Fruit fly (Drosophila melanogaster) whole organism, adult: ENCODE data around the gene CG31886.

ENCODE experiments used
- CG11617 ChIP-seq: fragments of 200-800 bp; sonication (Bioruptor generic); optimal IDR thresholded peaks from 2 replicates; lab custom pipeline; 2017; ENCODE audit warnings: mild to moderate bottlenecking, missing biosample characterization, missing genetic modification reagents, missing genetic modification characterization
- CG12768 ChIP-seq: fragments of 200-800 bp; sonication (Bioruptor generic); optimal IDR thresholded peaks from 2 replicates; lab custom pipeline; 2017; ENCODE audit warnings: missing biosample characterization, missing genetic modification characterization, mild to moderate bottlenecking, moderate library complexity, missing genetic modification reagents
- CG14711 ChIP-seq: fragments of 200-800 bp; sonication (Bioruptor generic); optimal IDR thresholded peaks from 2 replicates; lab custom pipeline; 2018; ENCODE audit warnings: missing biosample characterization, mild to moderate bottlenecking, missing genetic modification characterization, moderate library complexity
- CG1620 ChIP-seq: fragments of 200-800 bp; sonication (Bioruptor generic); optimal IDR thresholded peaks from 2 replicates; lab custom pipeline; 2016; ENCODE audit warnings: missing biosample characterization, missing genetic modification characterization
- CG33017 ChIP-seq: fragments of 200-800 bp; sonication (Bioruptor generic); optimal IDR thresholded peaks from 2 replicates; lab custom pipeline; 2018; ENCODE audit warnings: missing biosample characterization, mild to moderate bottlenecking, missing genetic modification characterization, moderate library complexity
- CG5204 ChIP-seq: fragments of 200-800 bp; sonication (Bioruptor generic); optimal IDR thresholded peaks from 2 replicates; lab custom pipeline; 2016; ENCODE audit warnings: missing biosample characterization, missing genetic modification characterization
- CG7045 ChIP-seq: fragments of 200-800 bp; sonication (Bioruptor generic); optimal IDR thresholded peaks from 2 replicates; lab custom pipeline; 2017; ENCODE audit warnings: missing biosample characterization, mild to moderate bottlenecking, missing genetic modification characterization
- CG7101 ChIP-seq: fragments of 200-800 bp; sonication (Bioruptor generic); optimal IDR thresholded peaks from 2 replicates; lab custom pipeline; 2018; ENCODE audit warnings: missing biosample characterization, mild to moderate bottlenecking, missing genetic modification characterization, moderate library complexity
- Clk ChIP-seq: fragments of 200-800 bp; sonication (Bioruptor generic); optimal IDR thresholded peaks from 2 replicates; lab custom pipeline; 2017; ENCODE audit warnings: missing biosample characterization, missing genetic modification characterization
- Crg-1 ChIP-seq: fragments of 200-800 bp; sonication (Bioruptor generic); optimal IDR thresholded peaks from 2 replicates; lab custom pipeline; 2016; ENCODE audit warnings: missing biosample characterization, missing genetic modification characterization
- Hr96 ChIP-seq: fragments of 200-800 bp; sonication (Bioruptor generic); optimal IDR thresholded peaks from 2 replicates; lab custom pipeline; 2016; ENCODE audit warnings: missing biosample characterization, missing genetic modification characterization
- Mnt ChIP-seq: fragments of 200-800 bp; sonication (Bioruptor generic); optimal IDR thresholded peaks from 2 replicates; lab custom pipeline; 2016; ENCODE audit warnings: missing biosample characterization, mild to moderate bottlenecking, missing genetic modification characterization
- bab1 ChIP-seq: fragments of 200-800 bp; sonication (Bioruptor generic); optimal IDR thresholded peaks from 3 replicates; lab custom pipeline; 2019; ENCODE audit warnings: missing biosample characterization, mild to moderate bottlenecking, missing genetic modification characterization, moderate library complexity
- cic ChIP-seq: fragments of 200-800 bp; sonication (Bioruptor generic); optimal IDR thresholded peaks from 2 replicates; lab custom pipeline; 2017; ENCODE audit warnings: missing biosample characterization, mild to moderate bottlenecking, missing genetic modification characterization, moderate library complexity
- cnc ChIP-seq, 2 experiments: fragments of >200 bp; optimal IDR thresholded peaks; 2 replicates each; lab custom pipeline; 2017
- kay ChIP-seq: fragments of 200-800 bp; sonication (Bioruptor generic); peaks from one replicate; lab custom pipeline; 2016; ENCODE audit warnings: missing biosample characterization, missing genetic modification characterization, borderline replicate concordance
- ovo ChIP-seq: fragments of 200-800 bp; sonication (Bioruptor generic); optimal IDR thresholded peaks from 2 replicates; lab custom pipeline; 2016; ENCODE audit warnings: missing biosample characterization, missing genetic modification characterization
- pad ChIP-seq: fragments of 200-800 bp; sonication (Bioruptor generic); optimal IDR thresholded peaks from 3 replicates; lab custom pipeline; 2017; ENCODE audit warnings: missing biosample characterization, missing genetic modification characterization, mild to moderate bottlenecking, moderate library complexity, missing genetic modification reagents
- tj ChIP-seq: fragments of 200-800 bp; sonication (Bioruptor generic); optimal IDR thresholded peaks from 3 replicates; lab custom pipeline; 2017; ENCODE audit warnings: missing biosample characterization, mild to moderate bottlenecking, missing genetic modification characterization, moderate library complexity
- toe ChIP-seq: fragments of 200-800 bp; sonication (Bioruptor generic); optimal IDR thresholded peaks from 2 replicates; lab custom pipeline; 2016; ENCODE audit warnings: missing biosample characterization, missing genetic modification characterization

CG31886 gene

DNA sequence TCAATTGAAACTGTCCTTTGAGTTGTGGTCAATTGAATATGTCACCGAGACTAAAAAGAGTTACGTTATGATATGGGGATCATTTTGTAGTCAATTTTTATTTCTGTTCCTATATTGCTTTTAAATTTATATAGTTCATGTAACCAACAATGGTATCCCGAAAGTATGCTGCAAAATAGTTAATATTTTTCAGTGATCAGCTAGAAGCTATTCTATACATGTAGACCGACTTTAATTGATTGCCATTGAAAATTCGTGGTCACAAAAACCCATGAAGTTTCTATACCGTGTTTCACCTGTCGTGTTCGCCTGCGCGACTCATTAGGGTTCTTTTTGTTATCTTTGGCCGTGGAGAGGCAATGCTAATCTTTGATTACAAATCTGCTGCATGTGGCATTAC lies 15.7 kb upstream of the CG31886 start:
- no peak for TF ChIP-seq Clk (GFP tag; lab: Kevin White, UChicago)
- TF ChIP-seq cnc (optimal IDR thresholded peaks at IDR 0.05; lab: Kevin White, UChicago), result no peak
- no peak for TF ChIP-seq Crg-1 (GFP tag; lab: Kevin White, UChicago)
- TF ChIP-seq toe (GFP tag; lab: Kevin White, UChicago), result no peak
- no peak for TF ChIP-seq CG5204 (GFP tag; lab: Kevin White, UChicago)
- no peak for TF ChIP-seq Mnt (GFP tag; lab: Kevin White, UChicago)
- no peak for TF ChIP-seq kay (GFP tag; lab: Kevin White, UChicago)
- TF ChIP-seq cic (GFP tag; lab: Kevin White, UChicago), result no peak
- no peak for TF ChIP-seq ovo (GFP tag; lab: Kevin White, UChicago)
- no peak for TF ChIP-seq CG14711 (tag; lab: Kevin White, UChicago)
- no peak for TF ChIP-seq CG11617 (GFP tag; lab: Kevin White, UChicago)
- TF ChIP-seq Hr96 (GFP tag; lab: Kevin White, UChicago), result no peak
- TF ChIP-seq CG12768 (GFP tag; lab: Kevin White, UChicago), result no peak

DNA sequence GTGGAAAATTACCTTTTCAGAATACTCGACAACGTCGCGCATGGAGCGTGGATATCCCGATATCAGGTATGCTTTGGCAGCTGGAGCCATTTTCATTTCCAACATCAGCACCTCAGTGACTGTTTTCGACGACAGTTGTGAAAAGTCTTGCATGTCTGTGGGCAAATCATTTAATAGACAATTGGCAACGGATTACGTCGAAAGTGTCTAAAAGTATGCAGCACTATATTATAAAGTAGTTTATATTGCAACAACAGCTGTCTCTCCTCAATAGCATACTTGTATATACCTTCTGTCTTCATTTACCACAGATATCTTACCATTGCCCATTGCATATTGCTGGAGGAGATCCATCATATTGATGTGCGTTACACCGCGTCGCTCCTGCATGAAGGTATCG lies 14.1 kb upstream of the CG31886 start:
- TF ChIP-seq CG14711 (tag; lab: Kevin White, UChicago) (no peak), CG7045 (GFP tag; lab: Kevin White, UChicago) (no peak), toe (GFP tag; lab: Kevin White, UChicago) (no peak), cic (GFP tag; lab: Kevin White, UChicago) (no peak), Mnt (GFP tag; lab: Kevin White, UChicago) (no peak), CG33017 (tag; lab: Kevin White, UChicago) (no peak), Clk (GFP tag; lab: Kevin White, UChicago) (no peak), pad (GFP tag; lab: Kevin White, UChicago) (no peak), ovo (GFP tag; lab: Kevin White, UChicago) (no peak), bab1 (GFP tag; lab: Kevin White, UChicago) (no peak), CG11617 (GFP tag; lab: Kevin White, UChicago) (no peak), cnc (optimal IDR thresholded peaks at IDR 0.05; lab: Kevin White, UChicago) (no peak), kay (GFP tag; lab: Kevin White, UChicago) (no peak), CG1620 (GFP tag; lab: Kevin White, UChicago) (no peak), Crg-1 (GFP tag; lab: Kevin White, UChicago) (no peak), Hr96 (GFP tag; lab: Kevin White, UChicago) (no peak)

DNA sequence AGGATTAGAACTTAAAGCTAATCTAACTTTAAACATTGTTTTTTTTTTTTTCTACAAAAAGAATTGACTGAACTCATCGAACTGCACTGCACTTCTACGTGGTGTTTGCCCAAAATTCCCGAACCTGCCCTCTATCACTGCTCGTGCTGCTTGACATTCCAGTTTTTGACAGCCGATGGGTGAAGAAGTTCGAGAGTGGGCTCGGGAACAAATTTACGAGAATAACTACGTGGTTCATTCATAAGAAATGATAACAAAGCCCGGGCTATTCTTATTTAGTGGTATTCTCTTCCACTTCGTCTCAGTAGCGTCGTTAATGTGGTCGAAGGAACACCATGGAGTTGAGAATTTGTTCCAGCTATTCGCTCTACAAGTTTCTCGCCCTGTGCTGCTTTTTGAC lies 8.4 kb upstream of the CG31886 start, which contains the start of gene CG18088:
Gene CG18088 (plus strand): TSS at position 301 of the 400 bp plus-strand sequence.
- TF ChIP-seq kay (GFP tag; lab: Kevin White, UChicago) (no peak), pad (GFP tag; lab: Kevin White, UChicago) (no peak), tj (no peak), CG14711 (tag; lab: Kevin White, UChicago) (no peak), Mnt (GFP tag; lab: Kevin White, UChicago) (no peak), ovo (GFP tag; lab: Kevin White, UChicago) (no peak), CG7101 (tag; lab: Kevin White, UChicago) (no peak)

DNA sequence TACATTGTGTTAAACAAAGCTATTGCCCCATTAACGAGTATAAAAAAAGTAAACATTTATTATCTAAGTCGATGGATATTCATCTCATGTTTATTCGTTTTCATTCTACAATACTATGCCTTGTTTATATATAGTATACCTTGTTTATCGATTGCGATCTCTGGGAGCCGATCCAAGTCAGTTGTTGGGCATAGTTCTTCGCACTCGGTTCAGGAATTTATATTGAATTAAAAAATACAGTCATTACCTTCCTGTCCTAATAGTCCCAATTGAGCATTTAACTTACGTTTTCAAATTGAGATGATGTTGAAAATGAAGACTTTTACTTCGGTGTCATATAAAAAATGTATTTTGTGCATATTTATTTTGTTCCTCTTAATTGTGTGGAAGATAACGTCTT lies 5.8 kb upstream of the CG31886 start, which contains the start of gene CG32984:
Gene CG32984 (plus strand): TSS at position 301 of the 400 bp plus-strand sequence.
- TF ChIP-seq kay (GFP tag; lab: Kevin White, UChicago), result peak; percentile 37
- no peak for TF ChIP-seq ovo (GFP tag; lab: Kevin White, UChicago)

DNA sequence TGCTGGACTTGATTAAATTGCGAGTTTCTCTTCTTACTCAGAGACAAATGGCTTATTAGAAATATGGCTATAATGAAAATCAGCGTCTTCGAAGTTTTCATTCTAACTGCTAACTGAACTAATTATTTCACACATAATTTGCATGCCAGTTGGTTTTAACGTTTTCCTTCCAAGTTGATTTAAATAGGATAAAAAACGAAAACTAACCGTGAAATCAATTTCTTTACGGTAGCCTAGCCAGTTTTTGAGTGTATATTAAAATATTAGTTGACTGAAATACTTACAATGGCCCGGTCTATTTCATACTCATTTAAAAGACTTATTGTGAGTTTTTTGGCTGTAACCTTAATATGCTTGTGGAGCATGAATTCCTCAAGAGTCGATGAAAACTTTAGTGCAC lies 3.4 kb upstream of the CG31886 start, which contains the start of the genes CG9525 and CG32985:
Gene CG9525 (minus strand): TSS at position 101 of the 400 bp plus-strand sequence.
Gene CG32985 (plus strand): TSS at position 280 of the 400 bp plus-strand sequence.
- TF ChIP-seq cnc (optimal IDR thresholded peaks at IDR 0.05; lab: Kevin White, UChicago) (no peak), CG11617 (GFP tag; lab: Kevin White, UChicago) (no peak)

DNA sequence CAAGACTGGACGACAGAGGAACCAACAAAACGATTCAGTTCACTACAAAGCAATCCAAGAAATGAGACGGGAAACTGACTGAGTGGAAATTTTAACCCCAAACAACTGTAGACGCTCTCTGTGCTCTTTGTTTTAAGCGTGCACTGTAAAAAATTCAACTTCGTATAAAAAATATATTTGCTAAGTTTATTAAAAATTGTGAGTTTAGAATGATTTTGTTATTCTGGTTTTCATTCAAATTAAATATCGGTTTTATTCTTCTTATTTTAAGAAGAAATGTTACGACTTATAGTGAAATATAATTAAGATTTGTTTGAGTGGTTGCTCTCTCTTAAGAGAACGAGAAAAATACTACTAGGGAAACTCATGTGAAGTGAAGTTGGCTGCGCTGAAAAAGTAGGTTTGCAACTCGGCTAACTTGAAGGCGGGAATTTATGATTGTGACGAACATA lies 779 bp downstream of the CG31886 start:
- TF ChIP-seq Hr96 (GFP tag; lab: Kevin White, UChicago) (peak; percentile 62), CG5204 (GFP tag; lab: Kevin White, UChicago) (peak; percentile 71), ovo (GFP tag; lab: Kevin White, UChicago) (peak; percentile 15), toe (GFP tag; lab: Kevin White, UChicago) (peak; percentile 55), CG33017 (tag; lab: Kevin White, UChicago) (peak; percentile 84), CG12768 (GFP tag; lab: Kevin White, UChicago) (peak; percentile 49), CG7101 (tag; lab: Kevin White, UChicago) (peak; percentile 87), CG11617 (GFP tag; lab: Kevin White, UChicago) (peak; percentile 73), cnc (optimal IDR thresholded peaks at IDR 0.05; lab: Kevin White, UChicago) (no peak), CG1620 (GFP tag; lab: Kevin White, UChicago) (peak; percentile 52), CG14711 (tag; lab: Kevin White, UChicago) (peak; percentile 81), cic (GFP tag; lab: Kevin White, UChicago) (no peak), Clk (GFP tag; lab: Kevin White, UChicago) (peak; percentile 19), CG7045 (GFP tag; lab: Kevin White, UChicago) (peak; percentile 60), bab1 (GFP tag; lab: Kevin White, UChicago) (peak; percentile 81), Crg-1 (GFP tag; lab: Kevin White, UChicago) (peak; percentile 43), Mnt (GFP tag; lab: Kevin White, UChicago) (peak; percentile 23), kay (GFP tag; lab: Kevin White, UChicago) (peak; percentile 80), tj (peak; percentile 35), pad (GFP tag; lab: Kevin White, UChicago) (peak; percentile 33)
